Worm (Caenorhabditis elegans): ENCODE measurements around the gene Y37D8A.19.

- TF ChIP-seq ztf-29 (GFP tag; IDR thresholded peaks at IDR 0.05) (no peak), ref-1 (GFP tag; conservative IDR thresholded peaks at IDR 0.05) (no peak), cog-1 (tag; optimal IDR thresholded peaks at IDR 0.05) (no peak), T22C8.4 (GFP tag; IDR thresholded peaks at IDR 0.05) (no peak), ztf-23 (GFP tag; IDR thresholded peaks at IDR 0.05) (no peak), med-1 (GFP tag; optimal IDR thresholded peaks at IDR 0.05; ENCODE audit: insufficient read depth) (no peak), klf-2 (GFP tag; conservative IDR thresholded peaks at IDR 0.05) (no peak), flt-1 (GFP tag; IDR thresholded peaks at IDR 0.05) (no peak), tab-1 (GFP tag; IDR thresholded peaks at IDR 0.05) (no peak)
These were observed 42.2 kb downstream of the Y37D8A.19 start for ce11 chrIII:12971828-12972379.

Measured in whole organism, midembryonic.